Fruit fly (Drosophila melanogaster) whole organism, embryonic: ENCODE data around the gene Dpm2.
A peak's percentile ranks its signal among the peaks of the same experiment; 100 is the strongest.

Experiments
- BtbVII ChIP-seq: fragments of 200-800 bp; sonication (Bioruptor generic); optimal IDR thresholded peaks from 3 replicates; lab custom pipeline; 2017; ENCODE audit warnings: missing biosample characterization, mild to moderate bottlenecking, missing genetic modification characterization
- CG10959 ChIP-seq: fragments of 200-800 bp; sonication (Bioruptor generic); IDR thresholded peaks from 2 replicates; pipeline ENCODE4 v1.3.6; 2022; ENCODE audit warnings: missing biosample characterization, missing genetic modification characterization
- CG11093 ChIP-seq: fragments of 200-800 bp; sonication (Bioruptor generic); IDR thresholded peaks from 3 replicates; pipeline ENCODE4 v1.3.6; 2022; ENCODE audit warnings: missing biosample characterization, missing genetic modification characterization
- CG12219 ChIP-seq: fragments of 200-800 bp; sonication (Bioruptor generic); optimal IDR thresholded peaks from 3 replicates; lab custom pipeline; 2018; ENCODE audit warnings: missing biosample characterization, mild to moderate bottlenecking, missing genetic modification characterization
- CG12299 ChIP-seq: fragments of 200-800 bp; sonication (Bioruptor generic); optimal IDR thresholded peaks from 2 replicates; lab custom pipeline; 2018; ENCODE audit warnings: missing biosample characterization, mild to moderate bottlenecking, missing genetic modification characterization
- CG14050 ChIP-seq: fragments of 200-800 bp; sonication (Bioruptor generic); IDR thresholded peaks from 3 replicates; pipeline ENCODE4 v1.3.6; 2022; ENCODE audit warnings: missing biosample characterization, missing genetic modification characterization
- CG14667 ChIP-seq: fragments of 200-800 bp; sonication (Bioruptor generic); IDR thresholded peaks from 2 replicates; pipeline ENCODE4 v1.3.6; 2022; ENCODE audit warnings: missing biosample characterization, missing genetic modification characterization
- CG14965 ChIP-seq: fragments of 200-800 bp; sonication (Bioruptor generic); optimal IDR thresholded peaks from 2 replicates; lab custom pipeline; 2016; ENCODE audit warnings: missing biosample characterization, missing genetic modification characterization, borderline replicate concordance
- CG16813 ChIP-seq: fragments of 200-800 bp; sonication (Bioruptor generic); IDR thresholded peaks from 3 replicates; pipeline ENCODE4 v1.3.6; 2022; ENCODE audit warnings: missing biosample characterization, missing genetic modification characterization; ENCODE audit not compliant: partially characterized antibody
- CG18262 ChIP-seq: fragments of 200-800 bp; optimal IDR thresholded peaks from 3 replicates; lab custom pipeline; 2019; ENCODE audit warnings: missing biosample characterization, mild to moderate bottlenecking, missing genetic modification characterization, moderate library complexity
- CG2712 ChIP-seq: fragments of 200-800 bp; optimal IDR thresholded peaks from 3 replicates; lab custom pipeline; 2019; ENCODE audit warnings: missing biosample characterization, mild to moderate bottlenecking, missing genetic modification characterization, moderate library complexity
- CG2875 ChIP-seq: fragments of 200-800 bp; sonication (Bioruptor generic); optimal IDR thresholded peaks from 2 replicates; lab custom pipeline; 2017; ENCODE audit warnings: missing biosample characterization, mild to moderate bottlenecking, missing genetic modification characterization, missing genetic modification reagents
- CG31365 ChIP-seq: fragments of 200-800 bp; sonication (Bioruptor generic); optimal IDR thresholded peaks from 2 replicates; lab custom pipeline; 2018; ENCODE audit warnings: missing biosample characterization, mild to moderate bottlenecking, missing genetic modification characterization
- CG3995 ChIP-seq: fragments of 200-800 bp; sonication (Bioruptor generic); optimal IDR thresholded peaks from 3 replicates; lab custom pipeline; 2016; ENCODE audit warnings: missing biosample characterization, missing genetic modification characterization
- CG4360 ChIP-seq: fragments of 200-800 bp; sonication (Bioruptor generic); IDR thresholded peaks from 2 replicates; pipeline ENCODE4 v1.3.6; 2022; ENCODE audit warnings: missing biosample characterization, missing genetic modification characterization
- CG6791 ChIP-seq: fragments of 200-800 bp; sonication (Bioruptor generic); IDR thresholded peaks from 3 replicates; pipeline ENCODE4 v1.3.6; 2022; ENCODE audit warnings: missing biosample characterization, missing genetic modification characterization; ENCODE audit not compliant: partially characterized antibody
- CG6813 ChIP-seq: fragments of 200-800 bp; sonication (Bioruptor generic); optimal IDR thresholded peaks from 2 replicates; lab custom pipeline; 2017; ENCODE audit warnings: missing biosample characterization, missing genetic modification characterization, mild to moderate bottlenecking, moderate library complexity, missing genetic modification reagents
- CG7357 ChIP-seq: fragments of 200-800 bp; sonication (Bioruptor generic); IDR thresholded peaks from 3 replicates; pipeline ENCODE4 v1.3.6; 2022; ENCODE audit warnings: missing biosample characterization, missing genetic modification characterization
- CG7839 ChIP-seq: fragments of 200-800 bp; sonication (Bioruptor generic); optimal IDR thresholded peaks from 3 replicates; lab custom pipeline; 2018; ENCODE audit warnings: missing biosample characterization, mild to moderate bottlenecking, missing genetic modification characterization, moderate library complexity
- Hey ChIP-seq: fragments of 200-800 bp; sonication (Bioruptor generic); optimal IDR thresholded peaks from 3 replicates; lab custom pipeline; 2018; ENCODE audit warnings: missing biosample characterization, mild to moderate bottlenecking, missing genetic modification characterization
- Jarid2 ChIP-seq: fragments of 200-800 bp; sonication (Bioruptor generic); optimal IDR thresholded peaks from 3 replicates; lab custom pipeline; 2017; ENCODE audit warnings: mild to moderate bottlenecking, missing biosample characterization, missing genetic modification reagents, missing genetic modification characterization
- MESR4 ChIP-seq: fragments of 200-800 bp; sonication (Bioruptor generic); optimal IDR thresholded peaks from 2 replicates; lab custom pipeline; 2018; ENCODE audit warnings: missing biosample characterization, mild to moderate bottlenecking, missing genetic modification characterization, moderate library complexity
- Med ChIP-seq: fragments of 200-800 bp; sonication (Bioruptor generic); peaks from one replicate; lab custom pipeline; 2016; ENCODE audit warnings: missing biosample characterization, missing genetic modification characterization, mild to moderate bottlenecking, inconsistent platforms, moderate library complexity
- Mrtf ChIP-seq: fragments of 200-800 bp; sonication (Bioruptor generic); IDR thresholded peaks from 3 replicates; pipeline ENCODE4 v1.3.6; 2022; ENCODE audit warnings: missing biosample characterization, missing genetic modification characterization
- Neu2 ChIP-seq: fragments of 200-800 bp; sonication (Bioruptor generic); optimal IDR thresholded peaks from 3 replicates; lab custom pipeline; 2016; ENCODE audit warnings: missing biosample characterization, missing genetic modification characterization, borderline replicate concordance
- Spps ChIP-seq: fragments of 200-800 bp; sonication (Bioruptor generic); optimal IDR thresholded peaks from 2 replicates; lab custom pipeline; 2018; ENCODE audit warnings: missing biosample characterization, mild to moderate bottlenecking, missing genetic modification characterization
- bbx ChIP-seq: fragments of 200-800 bp; sonication (Bioruptor generic); IDR thresholded peaks from 2 replicates; pipeline ENCODE4 v1.3.6; 2022; ENCODE audit warnings: missing biosample characterization, missing genetic modification characterization; ENCODE audit not compliant: partially characterized antibody
- bcd ChIP-seq: fragments of 200-800 bp; sonication (Bioruptor generic); optimal IDR thresholded peaks from 2 replicates; lab custom pipeline; 2017; ENCODE audit warnings: missing biosample characterization, mild to moderate bottlenecking, missing genetic modification characterization
- cg ChIP-seq: fragments of 200-800 bp; sonication (Bioruptor generic); optimal IDR thresholded peaks from 3 replicates; lab custom pipeline; 2019; ENCODE audit warnings: missing biosample characterization, mild to moderate bottlenecking, missing genetic modification characterization, moderate library complexity
- ci ChIP-seq: fragments of 200-800 bp; sonication (Bioruptor generic); IDR thresholded peaks from 3 replicates; pipeline ENCODE4 v1.3.6; 2022; ENCODE audit warnings: missing biosample characterization, missing genetic modification characterization
- cwo ChIP-seq: fragments of 200-800 bp; sonication (Bioruptor generic); optimal IDR thresholded peaks from 3 replicates; lab custom pipeline; 2017; ENCODE audit warnings: missing biosample characterization, missing genetic modification characterization, mild to moderate bottlenecking, moderate library complexity, missing genetic modification reagents
- da ChIP-seq: fragments of 200-800 bp; sonication (Bioruptor generic); optimal IDR thresholded peaks from 2 replicates; lab custom pipeline; 2016; ENCODE audit warnings: missing biosample characterization, missing genetic modification characterization
- dmrt11E ChIP-seq: fragments of 200-800 bp; sonication (Bioruptor generic); optimal IDR thresholded peaks from 3 replicates; lab custom pipeline; 2018; ENCODE audit warnings: missing biosample characterization, mild to moderate bottlenecking, missing genetic modification characterization, moderate library complexity
- en ChIP-seq: fragments of 200-800 bp; sonication (Bioruptor generic); optimal IDR thresholded peaks from 2 replicates; lab custom pipeline; 2016; ENCODE audit warnings: missing biosample characterization, missing genetic modification characterization
- ftz-f1 ChIP-seq: fragments of 200-800 bp; sonication (Bioruptor generic); optimal IDR thresholded peaks from 2 replicates; lab custom pipeline; 2016; ENCODE audit warnings: missing biosample characterization, missing genetic modification characterization
- gcm2 ChIP-seq: fragments of 200-800 bp; sonication (Bioruptor generic); optimal IDR thresholded peaks from 2 replicates; lab custom pipeline; 2016; ENCODE audit warnings: missing biosample characterization, missing genetic modification characterization
- gsb-n ChIP-seq: fragments of 200-800 bp; sonication (Bioruptor generic); optimal IDR thresholded peaks from 3 replicates; lab custom pipeline; 2018; ENCODE audit warnings: missing biosample characterization, mild to moderate bottlenecking, missing genetic modification characterization
- lov ChIP-seq, 2 experiments: fragments of 200-800 bp in 1 of 2; fragments of >200 bp in 1 of 2; sonication (Bioruptor generic) in 1 of 2; IDR thresholded peaks in 1 of 2; optimal IDR thresholded peaks in 1 of 2; 2 replicates in 1 of 2; 3 replicates in 1 of 2; pipeline versions ENCODE4 v1.3.6 to Lab custom; 2017 to 2022; ENCODE audit warnings: missing biosample characterization in 1 of 2, missing genetic modification characterization in 1 of 2
- maf-S ChIP-seq: fragments of 200-800 bp; sonication (Bioruptor generic); optimal IDR thresholded peaks from 2 replicates; lab custom pipeline; 2016; ENCODE audit warnings: missing biosample characterization, missing genetic modification characterization
- mld ChIP-seq: fragments of 200-800 bp; sonication (Bioruptor generic); IDR thresholded peaks from 3 replicates; pipeline ENCODE4 v1.3.6; 2022; ENCODE audit warnings: missing biosample characterization, missing genetic modification characterization; ENCODE audit not compliant: partially characterized antibody
- pita ChIP-seq: fragments of 200-800 bp; sonication (Bioruptor generic); optimal IDR thresholded peaks from 2 replicates; lab custom pipeline; 2017; ENCODE audit warnings: missing biosample characterization, mild to moderate bottlenecking, missing genetic modification characterization
- run ChIP-seq: fragments of 200-800 bp; sonication (Bioruptor generic); optimal IDR thresholded peaks from 3 replicates; lab custom pipeline; 2018; ENCODE audit warnings: missing biosample characterization, mild to moderate bottlenecking, missing genetic modification characterization
- scrt ChIP-seq: fragments of 200-800 bp; sonication (Bioruptor generic); optimal IDR thresholded peaks from 2 replicates; lab custom pipeline; 2018; ENCODE audit warnings: missing biosample characterization, mild to moderate bottlenecking, missing genetic modification characterization, moderate library complexity
- sug ChIP-seq: fragments of 200-800 bp; optimal IDR thresholded peaks from 2 replicates; lab custom pipeline; 2019; ENCODE audit warnings: missing biosample characterization, mild to moderate bottlenecking, missing genetic modification characterization, moderate library complexity
- tio ChIP-seq: fragments of 200-800 bp; sonication (Bioruptor generic); optimal IDR thresholded peaks from 2 replicates; lab custom pipeline; 2017; ENCODE audit warnings: missing biosample characterization, missing genetic modification characterization, inconsistent platforms
- ttk ChIP-seq: fragments of 200-800 bp; sonication (Bioruptor generic); IDR thresholded peaks from 2 replicates; pipeline ENCODE4 v2.1.2; 2022; ENCODE audit warnings: missing biosample characterization, missing genetic modification characterization
- yki ChIP-seq: fragments of >200 bp; optimal IDR thresholded peaks from 3 replicates; lab custom pipeline; 2018
- zfh2 ChIP-seq: fragments of 200-800 bp; sonication (Bioruptor generic); optimal IDR thresholded peaks from 2 replicates; lab custom pipeline; 2016; ENCODE audit warnings: missing biosample characterization, missing genetic modification characterization

Gene Dpm2

DNA sequence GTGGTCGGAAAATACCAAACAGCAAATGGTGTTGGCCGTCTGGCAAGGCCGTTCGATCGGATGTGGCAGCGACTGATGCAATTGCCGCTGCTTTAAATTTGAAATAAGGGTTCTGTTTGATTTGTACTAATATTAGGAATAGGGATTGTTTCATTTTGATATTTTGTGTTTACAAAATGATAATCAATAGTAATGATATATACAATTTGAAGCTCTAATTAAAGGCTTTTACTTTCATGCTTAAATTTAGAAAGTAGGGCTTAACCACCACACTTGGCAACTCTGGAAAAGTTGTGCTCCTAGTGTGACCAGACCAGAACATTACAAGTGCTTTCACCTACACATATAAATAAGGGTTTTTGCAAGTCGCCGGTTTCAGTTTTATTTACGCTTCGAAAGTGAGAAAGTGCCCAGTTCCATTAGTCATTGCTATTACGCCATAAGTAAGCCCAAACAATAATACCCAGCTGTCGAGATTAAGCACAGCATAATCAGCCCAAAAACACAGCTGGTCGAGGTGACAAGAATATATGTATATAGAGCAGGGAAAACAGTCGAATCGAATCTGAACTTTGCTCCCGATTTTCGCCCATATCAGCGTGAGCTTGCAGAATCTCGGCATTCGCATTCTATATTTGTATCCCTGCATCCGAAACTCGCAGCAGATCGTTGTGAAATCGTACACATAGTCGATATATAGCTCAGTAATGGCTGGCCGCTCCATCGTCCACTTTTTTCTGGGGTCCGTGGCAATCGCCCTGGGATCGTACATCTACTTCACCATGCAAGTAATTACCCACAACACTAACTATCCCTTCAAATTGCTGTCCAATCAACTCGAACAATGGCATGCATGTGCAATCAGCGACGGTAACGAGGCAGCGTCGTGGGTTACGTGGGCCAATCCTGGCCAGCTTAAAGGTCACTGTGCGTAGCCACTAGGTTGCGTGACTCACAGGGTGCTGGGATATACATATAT, 6.9 kb downstream of the Dpm2 start, which contains the start of gene Gtpx (continued):
- TF ChIP-seq sug (tag; lab: Kevin White, UChicago): peak; percentile 70
- TF ChIP-seq CG12299 (tag; lab: Kevin White, UChicago): no peak
- no peak for TF ChIP-seq BtbVII (GFP tag; lab: Kevin White, UChicago)
- TF ChIP-seq CG14050 (GFP tag; lab: Robert Waterston, UW): no peak
- TF ChIP-seq Spps (tag; lab: Kevin White, UChicago): no peak
- peak; percentile 8 for TF ChIP-seq dmrt11E (tag; lab: Kevin White, UChicago)
- TF ChIP-seq CG2712: peak; percentile 37
- peak; percentile 21; the same call in 1 of the 3 replicates for TF ChIP-seq ci
- peak; percentile 44 for TF ChIP-seq maf-S (GFP tag; lab: Kevin White, UChicago)
- TF ChIP-seq mld (GFP tag; lab: Robert Waterston, UW): no peak
- no peak for TF ChIP-seq CG14965 (GFP tag; lab: Kevin White, UChicago)
- TF ChIP-seq CG12219 (GFP tag; lab: Kevin White, UChicago): no peak
- no peak for TF ChIP-seq CG14667
- TF ChIP-seq run (tag; lab: Kevin White, UChicago): no peak
- TF ChIP-seq CG3995 (GFP tag; lab: Kevin White, UChicago): peak; percentile 21
- no peak for TF ChIP-seq CG7357 (GFP tag; lab: Robert Waterston, UW)
- no peak for TF ChIP-seq CG6791 (GFP tag; lab: Robert Waterston, UW)
- no peak for TF ChIP-seq bbx (GFP tag; lab: Robert Waterston, UW)
- no peak for TF ChIP-seq Mrtf (GFP tag; lab: Robert Waterston, UW)
- no peak for TF ChIP-seq CG2875
- no peak for TF ChIP-seq cwo (GFP tag; lab: Kevin White, UChicago)
- no peak for TF ChIP-seq Hey (tag; lab: Kevin White, UChicago)
- no peak for TF ChIP-seq Jarid2 (GFP tag; lab: Kevin White, UChicago)
- TF ChIP-seq gcm2: no peak
- peak; percentile 85 for TF ChIP-seq Med (GFP tag; lab: Kevin White, UChicago)
- no peak for TF ChIP-seq MESR4
- TF ChIP-seq CG6813: no peak
- no peak for TF ChIP-seq en (GFP tag; lab: Kevin White, UChicago)
- TF ChIP-seq ttk (GFP tag; lab: Robert Waterston, UW): no peak
- no peak for TF ChIP-seq scrt (GFP tag; lab: Kevin White, UChicago)
- peak; percentile 71 for TF ChIP-seq cg
- TF ChIP-seq bcd: peak; percentile 35
- no peak for TF ChIP-seq tio (GFP tag; lab: Kevin White, UChicago)
- TF ChIP-seq CG7839 (tag; lab: Kevin White, UChicago): no peak
- peak; percentile 53 for TF ChIP-seq ftz-f1 (GFP tag; lab: Kevin White, UChicago)
- no peak for TF ChIP-seq Neu2 (GFP tag; lab: Kevin White, UChicago)
- no peak for TF ChIP-seq CG18262 (tag; lab: Kevin White, UChicago)
- no peak for TF ChIP-seq CG16813 (GFP tag; lab: Robert Waterston, UW)
- TF ChIP-seq lov (optimal IDR thresholded peaks at IDR 0.05; lab: Kevin White, UChicago): no peak
- no peak for TF ChIP-seq lov (GFP tag; IDR thresholded peaks at IDR 0.05; lab: Robert Waterston, UW)
- no peak for TF ChIP-seq yki (lab: Kevin White, UChicago)
- no peak for TF ChIP-seq pita (GFP tag; lab: Kevin White, UChicago)
- TF ChIP-seq da (GFP tag; lab: Kevin White, UChicago): no peak
- peak; percentile 60 for TF ChIP-seq zfh2 (GFP tag; lab: Kevin White, UChicago)
- TF ChIP-seq CG11093 (GFP tag; lab: Robert Waterston, UW): no peak
- no peak for TF ChIP-seq gsb-n (tag; lab: Kevin White, UChicago)
- TF ChIP-seq CG4360 (GFP tag; lab: Robert Waterston, UW): no peak
- no peak for TF ChIP-seq CG10959 (GFP tag; lab: Robert Waterston, UW)
- no peak for TF ChIP-seq CG31365
